Worm (Caenorhabditis elegans) whole organism, L4 larva: Measurements from ENCODE around the gene ehs-1.

ENCODE experiments used
- Y48G9A.11 ChIP-seq: fragments of 200-800 bp; sonication (Bioruptor generic); IDR thresholded peaks from 2 replicates; pipeline ENCODE4 v1.3.6; 2022; ENCODE audit warnings: missing genetic modification reagents, missing genetic modification characterization, missing compliant biosample characterization
- ama-1 ChIP-seq: fragments of 150-350 bp; optimal IDR thresholded peaks from 2 replicates; lab custom pipeline; 2014; ENCODE audit warnings: inconsistent platforms, mixed read lengths
- ctbp-1 ChIP-seq: fragments of 200-800 bp; sonication (Bioruptor generic); IDR thresholded peaks from 2 replicates; pipeline ENCODE4 v1.3.6; 2022; ENCODE audit warnings: missing genetic modification reagents, missing genetic modification characterization, missing compliant biosample characterization
- nhr-237 ChIP-seq: sonication (generic microtip); optimal IDR thresholded peaks from 2 replicates; lab custom pipeline; 2017; ENCODE audit warnings: missing biosample characterization, missing genetic modification characterization
- nhr-77 ChIP-seq: fragments of 150-350 bp; optimal IDR thresholded peaks from 2 replicates; lab custom pipeline; 2014; ENCODE audit warnings: missing biosample characterization, missing genetic modification characterization
- pha-4 ChIP-seq, 2 experiments: fragments of 150-350 bp in 1 of 2; fragments of 200-800 bp in 1 of 2; sonication (Bioruptor generic) in 1 of 2; IDR thresholded peaks in 1 of 2; optimal IDR thresholded peaks in 1 of 2; 2 replicates each; pipeline versions ENCODE4 v1.3.6 to Lab custom; 2014 to 2022; ENCODE audit warnings: missing genetic modification characterization in 2 of 2, missing genetic modification reagents in 2 of 2, missing biosample characterization in 1 of 2, missing compliant biosample characterization in 1 of 2
- php-3 ChIP-seq: fragments of 200-800 bp; sonication (Bioruptor generic); IDR thresholded peaks from 2 replicates; pipeline ENCODE4 v1.3.6; 2022; ENCODE audit warnings: missing genetic modification reagents, missing genetic modification characterization, missing compliant biosample characterization
- unc-62 ChIP-seq, 3 experiments: fragments of 150-350 bp in 1 of 3; sonication (generic microtip); optimal IDR thresholded peaks in 2 of 3; peaks in 1 of 3; 1 replicate in 1 of 3; 2 replicates in 2 of 3; lab custom pipeline; 2014 to 2017; ENCODE audit warnings: missing biosample characterization in 3 of 3, missing genetic modification characterization in 3 of 3, missing genetic modification reagents in 3 of 3, missing genotype in 1 of 3

- TF ChIP-seq php-3 (GFP tag; lab: Robert Waterston, UW) (no peak), ctbp-1 (no peak), Y48G9A.11 (no peak), nhr-77 (tag; lab: Kevin White, UChicago) (no peak), unc-62 (GFP tag; optimal IDR thresholded peaks at IDR 0.05 in 1 of 2; lab: Kevin White, UChicago) (no peak), unc-62 (tag; optimal IDR thresholded peaks at IDR 0.05; lab: Kevin White, UChicago) (no peak), pha-4 (GFP tag; IDR thresholded peaks at IDR 0.05; lab: Robert Waterston, UW) (no peak), pha-4 (tag; optimal IDR thresholded peaks at IDR 0.05; lab: Kevin White, UChicago) (no peak), ama-1 (no peak), nhr-237 (no peak)
Measured at ce11 chrII:5799553-5799952, 21.0 kb upstream of the ehs-1 start, which contains the start of gene K05F1.8.
